Fruit fly (Drosophila melanogaster): ENCODE data around the gene IntS11.
A peak's percentile ranks its signal among the peaks of the same experiment; 100 is the strongest.

The IntS11 gene

dm6 chr3R:29736678-29737093 lies 8.5 kb upstream of the IntS11 start, which contains the start of the genes CG7601 and CIA30 (continued):
- TF ChIP-seq CG11560 (tag; IDR thresholded peaks at IDR 0.05) (peak; percentile 97), CG12744 (GFP tag; optimal IDR thresholded peaks at IDR 0.05) (peak; percentile 95), CG30431 (GFP tag; optimal IDR thresholded peaks at IDR 0.05) (peak; percentile 95), caup (GFP tag; optimal IDR thresholded peaks at IDR 0.05; ENCODE audit: severe bottlenecking) (peak; percentile 98), CG10321 (GFP tag; IDR thresholded peaks at IDR 0.05) (peak; percentile 90), Optix (GFP tag; IDR thresholded peaks at IDR 0.05) (peak; percentile 100), CG6689 (GFP tag; IDR thresholded peaks at IDR 0.05) (peak; percentile 100), CG9215 (GFP tag; IDR thresholded peaks at IDR 0.05) (peak; percentile 100), scrt (GFP tag; optimal IDR thresholded peaks at IDR 0.05) (peak; percentile 94), Side (GFP tag; optimal IDR thresholded peaks at IDR 0.05) (peak; percentile 99), Pdp1 (GFP tag; optimal IDR thresholded peaks at IDR 0.05) (peak; percentile 99), Nf-YA (GFP tag; IDR thresholded peaks at IDR 0.05) (peak; percentile 100), salm (tag; optimal IDR thresholded peaks at IDR 0.05) (peak; percentile 93), Bgb (GFP tag; IDR thresholded peaks at IDR 0.05; ENCODE audit: partially characterized antibody) (peak; percentile 33; the same call in 1 of the 2 replicates), CG4730 (GFP tag; IDR thresholded peaks at IDR 0.05) (peak; percentile 100), pnt (GFP tag; optimal IDR thresholded peaks at IDR 0.05) (peak; percentile 99), CG31441 (GFP tag; IDR thresholded peaks at IDR 0.05) (no peak), CG6683 (GFP tag; optimal IDR thresholded peaks at IDR 0.05) (peak; percentile 93), CG16863 (GFP tag; optimal IDR thresholded peaks at IDR 0.05) (peak; percentile 98), CG4820 (GFP tag; optimal IDR thresholded peaks at IDR 0.05) (peak; percentile 98), Hr51 (GFP tag; optimal IDR thresholded peaks at IDR 0.05) (peak; percentile 95 to 98), Asciz (GFP tag; optimal IDR thresholded peaks at IDR 0.05) (peak; percentile 95), ttk (GFP tag; IDR thresholded peaks at IDR 0.05) (peak; percentile 100), Mrtf (GFP tag; IDR thresholded peaks at IDR 0.05) (peak; percentile 100), CG2712 (tag; optimal IDR thresholded peaks at IDR 0.05) (peak; percentile 98), BEAF-32 (GFP tag; optimal IDR thresholded peaks at IDR 0.05) (peak; percentile 29), CG1792 (GFP tag; optimal IDR thresholded peaks at IDR 0.05) (peak; percentile 98), Hr78 (GFP tag; optimal IDR thresholded peaks at IDR 0.05) (peak in 1 of 2 experiments; percentile 94), CG18011 (GFP tag; optimal IDR thresholded peaks at IDR 0.05) (peak; percentile 85), org-1 (GFP tag; optimal IDR thresholded peaks at IDR 0.05) (peak; percentile 98), HHEX (GFP tag; optimal IDR thresholded peaks at IDR 0.05) (peak; percentile 98), sqz (GFP tag; optimal IDR thresholded peaks at IDR 0.05) (no peak), NFAT (GFP tag; IDR thresholded peaks at IDR 0.05) (peak; percentile 100), zen (tag; optimal IDR thresholded peaks at IDR 0.05) (peak; percentile 99), Dbx (GFP tag; IDR thresholded peaks at IDR 0.05) (peak; percentile 100), E2f1 (GFP tag; IDR thresholded peaks at IDR 0.05) (peak; percentile 100), CG10366 (GFP tag; IDR thresholded peaks at IDR 0.05) (peak; percentile 100), knrl (GFP tag; IDR thresholded peaks at IDR 0.05; ENCODE audit: partially characterized antibody) (0 out of 3 replicates have a peak, but pooled peaks have one; percentile 41), ato (GFP tag; IDR thresholded peaks at IDR 0.05; ENCODE audit: partially characterized antibody) (peak; percentile 63; the same call in 1 of the 2 replicates), CG3847 (GFP tag; IDR thresholded peaks at IDR 0.05) (peak; percentile 100), YL-1 (GFP tag; optimal IDR thresholded peaks at IDR 0.05) (peak; percentile 92), CG10959 (GFP tag; IDR thresholded peaks at IDR 0.05) (peak; percentile 100), Ets65A (GFP tag) (peak; percentile 100), CG7556 (GFP tag; optimal IDR thresholded peaks at IDR 0.05) (peak; percentile 96), CG7839 (tag; optimal IDR thresholded peaks at IDR 0.05) (peak; percentile 99), gsb-n (tag; optimal IDR thresholded peaks at IDR 0.05) (peak; percentile 95), nom (GFP tag; optimal IDR thresholded peaks at IDR 0.05) (peak; percentile 97), CG17385 (GFP tag; optimal IDR thresholded peaks at IDR 0.05) (peak; percentile 91), Kr (GFP tag; optimal IDR thresholded peaks at IDR 0.05) (peak; percentile 47), lmd (GFP tag; IDR thresholded peaks at IDR 0.05) (peak; percentile 100)

Measured in whole organism, embryonic.